Fruit fly (Drosophila melanogaster): Measurements from ENCODE around the gene r.
A peak's percentile ranks its signal among the peaks of the same experiment; 100 is the strongest.

Gene r

DNA sequence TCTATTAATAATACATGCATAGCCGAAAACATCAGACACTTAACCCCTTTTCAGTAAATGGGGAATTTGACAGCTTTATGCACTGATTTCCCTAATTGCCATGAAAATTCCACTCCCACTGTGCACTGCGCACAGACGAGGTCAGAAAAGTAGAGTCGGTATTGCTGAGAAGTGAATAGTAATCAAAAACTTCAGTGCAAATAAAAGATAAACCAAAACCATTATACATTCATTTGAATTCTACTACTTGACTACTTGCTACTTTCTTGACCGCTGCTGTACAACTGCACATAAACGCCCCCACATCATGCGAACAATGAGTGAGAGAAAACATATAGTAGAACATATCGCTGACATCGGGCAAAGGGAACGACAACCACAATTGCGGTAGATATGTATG, 36.3 kb downstream of the r start (continued):
- TF ChIP-seq CG4730 (GFP tag; IDR thresholded peaks at IDR 0.05) (peak; percentile 68), CG16779 (GFP tag; IDR thresholded peaks at IDR 0.05) (peak; percentile 67; the same call in 1 of the 2 replicates), pzg (GFP tag; optimal IDR thresholded peaks at IDR 0.05) (no peak), H2.0 (GFP tag; IDR thresholded peaks at IDR 0.05) (peak; percentile 92), HmgD (GFP tag; optimal IDR thresholded peaks at IDR 0.05) (peak; percentile 47), Atf6 (GFP tag; IDR thresholded peaks at IDR 0.05) (peak; percentile 66; the same call in 1 of the 2 replicates), Nf-YB (GFP tag; optimal IDR thresholded peaks at IDR 0.05) (peak; percentile 63), kay (GFP tag; optimal IDR thresholded peaks at IDR 0.05) (peak; percentile 67), CG9932 (GFP tag; IDR thresholded peaks at IDR 0.05) (peak; percentile 48), CG2889 (GFP tag; IDR thresholded peaks at IDR 0.05) (peak; percentile 84), Asciz (GFP tag; optimal IDR thresholded peaks at IDR 0.05) (peak; percentile 82), pnt (GFP tag; optimal IDR thresholded peaks at IDR 0.05) (peak; percentile 88)

DNA sequence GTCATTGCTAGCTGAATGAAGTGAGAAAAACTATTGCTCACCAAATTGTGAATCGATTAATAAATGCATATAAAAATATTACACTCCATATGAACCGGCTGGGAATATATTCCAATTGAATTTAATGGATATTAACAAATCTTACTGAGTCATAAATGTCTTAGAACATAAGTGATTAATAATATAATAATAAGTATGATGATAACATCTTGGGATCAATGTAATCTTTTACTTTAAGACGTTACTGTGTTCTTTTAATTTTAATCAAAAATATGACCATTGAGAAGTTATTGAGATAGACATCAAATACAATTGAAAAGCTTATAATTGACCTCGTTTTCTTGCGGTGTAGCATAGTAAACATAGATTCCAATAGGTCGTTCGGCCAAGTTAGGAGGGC, 37.2 kb downstream of the r start:
- no peak for TF ChIP-seq CG17568 (GFP tag; optimal IDR thresholded peaks at IDR 0.05)
- TF ChIP-seq CG7556 (GFP tag; optimal IDR thresholded peaks at IDR 0.05): peak; percentile 58
- TF ChIP-seq HmgZ (tag; optimal IDR thresholded peaks at IDR 0.05): peak; percentile 3
- peak; percentile 29 for TF ChIP-seq nmo (GFP tag; optimal IDR thresholded peaks at IDR 0.05)
- 0 out of 2 replicates have a peak, but pooled peaks have one; percentile 6 for TF ChIP-seq CG3847 (GFP tag; IDR thresholded peaks at IDR 0.05)
- no peak for TF ChIP-seq lov (optimal IDR thresholded peaks at IDR 0.05)
- no peak for TF ChIP-seq lov (GFP tag; IDR thresholded peaks at IDR 0.05)
- TF ChIP-seq CG13424 (tag; optimal IDR thresholded peaks at IDR 0.05): peak; percentile 47
- peak; percentile 48 for TF ChIP-seq CG12391 (tag; optimal IDR thresholded peaks at IDR 0.05)
- peak; percentile 5 for TF ChIP-seq unpg (GFP tag; optimal IDR thresholded peaks at IDR 0.05)
- no peak for TF ChIP-seq nerfin-2 (GFP tag; IDR thresholded peaks at IDR 0.05; ENCODE audit: partially characterized antibody)
- TF ChIP-seq CG16779 (GFP tag; IDR thresholded peaks at IDR 0.05): no peak
- peak; percentile 34 for TF ChIP-seq CG11504 (tag; optimal IDR thresholded peaks at IDR 0.05)
- peak; percentile 37 for TF ChIP-seq CG2120 (GFP tag; optimal IDR thresholded peaks at IDR 0.05)
- peak; percentile 44 for TF ChIP-seq Sox102F (GFP tag; optimal IDR thresholded peaks at IDR 0.05)
- no peak for TF ChIP-seq Oaz (GFP tag; IDR thresholded peaks at IDR 0.05)
- peak; percentile 54 for TF ChIP-seq CG15269 (tag; optimal IDR thresholded peaks at IDR 0.05)
- peak; percentile 17 for TF ChIP-seq Ssrp (tag; optimal IDR thresholded peaks at IDR 0.05)
- TF ChIP-seq CG8924 (tag; optimal IDR thresholded peaks at IDR 0.05): peak; percentile 20
- TF ChIP-seq HLH4C (GFP tag; IDR thresholded peaks at IDR 0.05; ENCODE audit: partially characterized antibody): no peak
- TF ChIP-seq p53 (GFP tag; optimal IDR thresholded peaks at IDR 0.05): no peak
- TF ChIP-seq CG17328 (GFP tag; IDR thresholded peaks at IDR 0.05): no peak
- TF ChIP-seq Eip74EF (GFP tag; optimal IDR thresholded peaks at IDR 0.05): peak in 1 of 2 experiments; percentile 25
- TF ChIP-seq abd-A (tag; optimal IDR thresholded peaks at IDR 0.05): no peak
- TF ChIP-seq CG9727 (GFP tag; optimal IDR thresholded peaks at IDR 0.05): peak; percentile 20
- peak; percentile 48 for TF ChIP-seq Hmr (GFP tag; optimal IDR thresholded peaks at IDR 0.05)
- no peak for TF ChIP-seq CG15073 (GFP tag; optimal IDR thresholded peaks at IDR 0.05)
- TF ChIP-seq dmrt99B (tag; optimal IDR thresholded peaks at IDR 0.05): peak; percentile 49
- peak; percentile 52 for TF ChIP-seq Ets65A (GFP tag)
- TF ChIP-seq MTF-1 (GFP tag; optimal IDR thresholded peaks at IDR 0.05; ENCODE audit: borderline replicate concordance): no peak
- TF ChIP-seq eve (GFP tag; optimal IDR thresholded peaks at IDR 0.05): no peak
- peak; percentile 64 for TF ChIP-seq gem (tag; optimal IDR thresholded peaks at IDR 0.05)
- TF ChIP-seq grau (tag; optimal IDR thresholded peaks at IDR 0.05): peak; percentile 55
- TF ChIP-seq sug (tag; optimal IDR thresholded peaks at IDR 0.05): peak; percentile 23
- TF ChIP-seq CG6689 (GFP tag; IDR thresholded peaks at IDR 0.05): 0 out of 2 replicates have a peak, but pooled peaks have one; percentile 8
- TF ChIP-seq ranshi (GFP tag; IDR thresholded peaks at IDR 0.05): no peak
- peak in 1 of 2 experiments; percentile 57 for TF ChIP-seq Hr78 (GFP tag; optimal IDR thresholded peaks at IDR 0.05)
- peak; percentile 16 for TF ChIP-seq CG30403 (GFP tag; optimal IDR thresholded peaks at IDR 0.05)
